Worm (Caenorhabditis elegans): ENCODE data around the gene F33G12.7.
A peak's percentile ranks its signal among the peaks of the same experiment; 100 is the strongest.

DNA sequence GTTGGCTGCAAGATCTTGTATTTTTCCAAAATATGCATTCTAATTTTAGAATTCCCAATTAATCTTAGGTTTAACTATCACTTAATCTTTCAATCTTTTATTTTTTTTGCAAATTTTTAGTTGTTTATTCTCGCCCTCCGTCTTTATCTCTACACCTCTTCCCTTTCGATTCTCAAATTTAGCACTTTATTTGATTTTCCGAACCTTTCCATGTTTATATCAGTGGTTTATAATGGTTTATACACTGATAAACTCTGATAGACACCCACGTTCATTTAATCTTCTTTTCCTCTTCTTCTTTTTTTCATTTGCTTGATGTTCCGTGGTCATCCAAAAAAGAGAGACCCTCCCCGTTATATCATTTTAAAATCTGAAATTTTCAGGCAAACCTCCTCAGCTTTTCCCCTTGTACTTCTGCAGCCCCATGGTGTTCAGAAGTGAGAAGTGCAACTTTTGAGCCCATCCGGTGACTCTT lies 18.1 kb downstream of the F33G12.7 start, which contains the start of the genes nsy-1 and F59A6.13:
- TF ChIP-seq zip-4 (GFP tag; optimal IDR thresholded peaks at IDR 0.05) = no peak
- no peak for TF ChIP-seq lin-14 (GFP tag; optimal IDR thresholded peaks at IDR 0.05)
- TF ChIP-seq elt-3 (tag; optimal IDR thresholded peaks at IDR 0.05) = no peak
- no peak for TF ChIP-seq lsy-2 (tag; optimal IDR thresholded peaks at IDR 0.05)
- TF ChIP-seq elt-2 (tag; optimal IDR thresholded peaks at IDR 0.05) = peak; percentile 97
- TF ChIP-seq tbx-2 (tag; optimal IDR thresholded peaks at IDR 0.05) = no peak
- no peak for TF ChIP-seq rnt-1 (tag; optimal IDR thresholded peaks at IDR 0.05)
- no peak for TF ChIP-seq aly-2 (tag; optimal IDR thresholded peaks at IDR 0.05)
- TF ChIP-seq ceh-82 (tag; optimal IDR thresholded peaks at IDR 0.05) = no peak
- no peak for TF ChIP-seq pax-3 (tag; optimal IDR thresholded peaks at IDR 0.05)

Measured in whole organism, L1 larva.